Fruit fly (Drosophila melanogaster) whole organism, embryonic: ENCODE measurements around the gene Sfp78E.

ENCODE experiments used
- B-H2 ChIP-seq: fragments of 200-800 bp; sonication (Bioruptor generic); optimal IDR thresholded peaks from 2 replicates; lab custom pipeline; 2018; ENCODE audit warnings: missing biosample characterization, mild to moderate bottlenecking, missing genetic modification characterization
- Bgb ChIP-seq: fragments of 200-800 bp; sonication (Bioruptor generic); IDR thresholded peaks from 2 replicates; pipeline ENCODE4 v1.3.6; 2022; ENCODE audit warnings: missing biosample characterization, missing genetic modification characterization; ENCODE audit not compliant: partially characterized antibody
- CG11456 ChIP-seq: fragments of 200-800 bp; sonication (Bioruptor generic); IDR thresholded peaks from 3 replicates; pipeline ENCODE4 v1.3.6; 2022; ENCODE audit warnings: missing biosample characterization, missing genetic modification characterization
- CG11504 ChIP-seq: fragments of 200-800 bp; sonication (Bioruptor generic); optimal IDR thresholded peaks from 3 replicates; lab custom pipeline; 2019; ENCODE audit warnings: missing biosample characterization, mild to moderate bottlenecking, missing genetic modification characterization, moderate library complexity
- CG12299 ChIP-seq: fragments of 200-800 bp; sonication (Bioruptor generic); optimal IDR thresholded peaks from 2 replicates; lab custom pipeline; 2018; ENCODE audit warnings: missing biosample characterization, mild to moderate bottlenecking, missing genetic modification characterization
- CG14050 ChIP-seq: fragments of 200-800 bp; sonication (Bioruptor generic); IDR thresholded peaks from 3 replicates; pipeline ENCODE4 v1.3.6; 2022; ENCODE audit warnings: missing biosample characterization, missing genetic modification characterization
- CG15479 ChIP-seq: fragments of 200-800 bp; sonication (Bioruptor generic); optimal IDR thresholded peaks from 3 replicates; lab custom pipeline; 2019; ENCODE audit warnings: missing biosample characterization, mild to moderate bottlenecking, missing genetic modification characterization, moderate library complexity
- CG1832 ChIP-seq: fragments of 200-800 bp; sonication (Bioruptor generic); optimal IDR thresholded peaks from 2 replicates; lab custom pipeline; 2017; ENCODE audit warnings: missing biosample characterization, mild to moderate bottlenecking, missing genetic modification characterization, inconsistent platforms
- CG30403 ChIP-seq: fragments of 200-800 bp; sonication (Bioruptor generic); optimal IDR thresholded peaks from 3 replicates; lab custom pipeline; 2016; ENCODE audit warnings: missing biosample characterization, missing genetic modification characterization
- CG31365 ChIP-seq: fragments of 200-800 bp; sonication (Bioruptor generic); optimal IDR thresholded peaks from 2 replicates; lab custom pipeline; 2018; ENCODE audit warnings: missing biosample characterization, mild to moderate bottlenecking, missing genetic modification characterization
- CG43689 ChIP-seq: fragments of 200-800 bp; sonication (Bioruptor generic); IDR thresholded peaks from 2 replicates; pipeline ENCODE4 v1.3.6; 2022; ENCODE audit warnings: missing biosample characterization, missing genetic modification characterization
- CG4730 ChIP-seq: fragments of 200-800 bp; sonication (Bioruptor generic); IDR thresholded peaks from 2 replicates; pipeline ENCODE4 v1.3.6; 2022; ENCODE audit warnings: missing biosample characterization, missing genetic modification characterization
- CG4820 ChIP-seq: fragments of 200-800 bp; sonication (Bioruptor generic); optimal IDR thresholded peaks from 3 replicates; lab custom pipeline; 2016; ENCODE audit warnings: missing biosample characterization, missing genetic modification characterization
- CG6683 ChIP-seq: fragments of 200-800 bp; sonication (Bioruptor generic); optimal IDR thresholded peaks from 2 replicates; lab custom pipeline; 2017; ENCODE audit warnings: missing biosample characterization, mild to moderate bottlenecking, missing genetic modification characterization, missing genetic modification reagents
- CG7556 ChIP-seq: fragments of 200-800 bp; sonication (Bioruptor generic); optimal IDR thresholded peaks from 2 replicates; lab custom pipeline; 2017; ENCODE audit warnings: missing biosample characterization, mild to moderate bottlenecking, missing genetic modification characterization
- CG9437 ChIP-seq: fragments of 200-800 bp; sonication (Bioruptor generic); optimal IDR thresholded peaks from 2 replicates; lab custom pipeline; 2018; ENCODE audit warnings: missing biosample characterization, mild to moderate bottlenecking, missing genetic modification characterization
- CG9609 ChIP-seq: fragments of 200-800 bp; sonication (Bioruptor generic); optimal IDR thresholded peaks from 3 replicates; lab custom pipeline; 2016; ENCODE audit warnings: missing biosample characterization, missing genetic modification characterization
- D ChIP-seq, 2 experiments: fragments of 200-800 bp in 1 of 2; fragments of >200 bp in 1 of 2; sonication (Bioruptor generic) in 1 of 2; optimal IDR thresholded peaks; 2 replicates in 1 of 2; 3 replicates in 1 of 2; lab custom pipeline; 2017; ENCODE audit warnings: mild to moderate bottlenecking in 1 of 2, missing biosample characterization in 1 of 2, missing genetic modification characterization in 1 of 2, missing genetic modification reagents in 1 of 2
- Dad ChIP-seq: fragments of 200-800 bp; sonication (Bioruptor generic); optimal IDR thresholded peaks from 3 replicates; lab custom pipeline; 2016; ENCODE audit warnings: missing biosample characterization, missing genetic modification characterization
- Dp ChIP-seq: fragments of 200-800 bp; sonication (Bioruptor generic); optimal IDR thresholded peaks from 2 replicates; lab custom pipeline; 2018; ENCODE audit warnings: missing biosample characterization, mild to moderate bottlenecking, missing genetic modification characterization, moderate library complexity
- Drgx ChIP-seq: fragments of 200-800 bp; sonication (Bioruptor generic); IDR thresholded peaks from 2 replicates; pipeline ENCODE4 v1.3.6; 2022; ENCODE audit warnings: missing biosample characterization, missing genetic modification characterization
- Gsc ChIP-seq: fragments of 200-800 bp; sonication (Bioruptor generic); IDR thresholded peaks from 2 replicates; pipeline ENCODE4 v1.3.6; 2022; ENCODE audit warnings: missing biosample characterization, missing genetic modification characterization
- HLHmδ ChIP-seq: fragments of 200-800 bp; sonication (Bioruptor generic); optimal IDR thresholded peaks from 2 replicates; lab custom pipeline; 2018; ENCODE audit warnings: missing biosample characterization, mild to moderate bottlenecking, missing genetic modification characterization, moderate library complexity
- Kr ChIP-seq: fragments of 200-800 bp; sonication (Bioruptor generic); optimal IDR thresholded peaks from 2 replicates; lab custom pipeline; 2017; ENCODE audit warnings: missing biosample characterization, mild to moderate bottlenecking, missing genetic modification characterization
- Lpt ChIP-seq: fragments of >200 bp; optimal IDR thresholded peaks from 2 replicates; lab custom pipeline; 2018; ENCODE audit warnings: missing biosample characterization, missing genetic modification characterization
- NK7.1 ChIP-seq: fragments of 200-800 bp; sonication (Bioruptor generic); optimal IDR thresholded peaks from 3 replicates; lab custom pipeline; 2016; ENCODE audit warnings: missing biosample characterization, missing genetic modification characterization
- NfI ChIP-seq: fragments of 200-800 bp; sonication (Bioruptor generic); optimal IDR thresholded peaks from 3 replicates; lab custom pipeline; 2018; ENCODE audit warnings: missing biosample characterization, mild to moderate bottlenecking, missing genetic modification characterization, moderate library complexity
- Opbp ChIP-seq: fragments of 200-800 bp; sonication (Bioruptor generic); IDR thresholded peaks from 3 replicates; pipeline ENCODE4 v1.3.6; 2022; ENCODE audit warnings: missing biosample characterization, missing genetic modification characterization; ENCODE audit not compliant: partially characterized antibody
- Six4 ChIP-seq: fragments of 200-800 bp; sonication (Bioruptor generic); optimal IDR thresholded peaks from 2 replicates; lab custom pipeline; 2016; ENCODE audit warnings: missing biosample characterization, missing genetic modification characterization
- amos ChIP-seq: fragments of 200-800 bp; sonication (Bioruptor generic); IDR thresholded peaks from 2 replicates; pipeline ENCODE4 v1.3.6; 2022; ENCODE audit warnings: missing biosample characterization, missing genetic modification characterization; ENCODE audit not compliant: partially characterized antibody
- ash1 ChIP-seq: fragments of 200-800 bp; sonication (Bioruptor generic); optimal IDR thresholded peaks from 2 replicates; lab custom pipeline; 2018; ENCODE audit warnings: missing biosample characterization, mild to moderate bottlenecking, missing genetic modification characterization
- bigmax ChIP-seq: fragments of 200-800 bp; sonication (Bioruptor generic); optimal IDR thresholded peaks from 2 replicates; lab custom pipeline; 2018; ENCODE audit warnings: missing biosample characterization, mild to moderate bottlenecking, missing genetic modification characterization
- cg ChIP-seq: fragments of 200-800 bp; sonication (Bioruptor generic); optimal IDR thresholded peaks from 3 replicates; lab custom pipeline; 2019; ENCODE audit warnings: missing biosample characterization, mild to moderate bottlenecking, missing genetic modification characterization, moderate library complexity
- dpn ChIP-seq, 2 experiments: fragments of 200-800 bp; sonication (Bioruptor generic); optimal IDR thresholded peaks; 3 replicates each; lab custom pipeline; 2016; ENCODE audit warnings: missing biosample characterization in 2 of 2, missing genetic modification characterization in 2 of 2
- en ChIP-seq: fragments of 200-800 bp; sonication (Bioruptor generic); optimal IDR thresholded peaks from 2 replicates; lab custom pipeline; 2016; ENCODE audit warnings: missing biosample characterization, missing genetic modification characterization
- gcm2 ChIP-seq: fragments of 200-800 bp; sonication (Bioruptor generic); optimal IDR thresholded peaks from 2 replicates; lab custom pipeline; 2016; ENCODE audit warnings: missing biosample characterization, missing genetic modification characterization
- insv ChIP-seq, 2 experiments: fragments of 200-800 bp; sonication (Bioruptor generic); optimal IDR thresholded peaks; 3 replicates each; lab custom pipeline; 2016 to 2018; ENCODE audit warnings: missing biosample characterization in 2 of 2, missing genetic modification characterization in 2 of 2
- klu ChIP-seq: fragments of 200-800 bp; sonication (Bioruptor generic); IDR thresholded peaks from 2 replicates; pipeline ENCODE4 v1.3.6; 2022; ENCODE audit warnings: missing biosample characterization, missing genetic modification characterization
- knrl ChIP-seq: fragments of 200-800 bp; sonication (Bioruptor generic); IDR thresholded peaks from 3 replicates; pipeline ENCODE4 v1.3.6; 2022; ENCODE audit warnings: missing biosample characterization, missing genetic modification characterization; ENCODE audit not compliant: partially characterized antibody
- lab ChIP-seq: fragments of 200-800 bp; sonication (Bioruptor generic); optimal IDR thresholded peaks from 3 replicates; lab custom pipeline; 2017; ENCODE audit warnings: missing biosample characterization, missing genetic modification characterization, mild to moderate bottlenecking, moderate library complexity, missing genetic modification reagents
- lbe ChIP-seq: fragments of 200-800 bp; sonication (Bioruptor generic); optimal IDR thresholded peaks from 2 replicates; lab custom pipeline; 2016; ENCODE audit warnings: missing biosample characterization, mild to moderate bottlenecking, missing genetic modification characterization
- mirr ChIP-seq: fragments of 200-800 bp; sonication (Bioruptor generic); optimal IDR thresholded peaks from 3 replicates; lab custom pipeline; 2018; ENCODE audit warnings: missing biosample characterization, mild to moderate bottlenecking, missing genetic modification characterization
- nerfin-1 ChIP-seq: fragments of 200-800 bp; sonication (Bioruptor generic); optimal IDR thresholded peaks from 3 replicates; lab custom pipeline; 2019; ENCODE audit warnings: missing biosample characterization, mild to moderate bottlenecking, missing genetic modification characterization, moderate library complexity
- odd ChIP-seq: fragments of 200-800 bp; sonication (Bioruptor generic); optimal IDR thresholded peaks from 2 replicates; lab custom pipeline; 2017; ENCODE audit warnings: missing biosample characterization, mild to moderate bottlenecking, missing genetic modification characterization
- pan ChIP-seq, 4 experiments: fragments of >200 bp in 3 of 4; fragments of 200-800 bp in 1 of 4; sonication (Bioruptor generic) in 1 of 4; optimal IDR thresholded peaks in 3 of 4; IDR thresholded peaks in 1 of 4; 2 replicates each; pipeline versions ENCODE4 v1.3.6 to Lab custom; 2017 to 2022; ENCODE audit warnings: missing biosample characterization in 2 of 4, missing genetic modification characterization in 2 of 4, mixed read lengths in 1 of 4
- pfk ChIP-seq: fragments of 200-800 bp; sonication (Bioruptor generic); optimal IDR thresholded peaks from 2 replicates; lab custom pipeline; 2018; ENCODE audit warnings: missing biosample characterization, mild to moderate bottlenecking, missing genetic modification characterization, moderate library complexity
- pzg ChIP-seq: fragments of 200-800 bp; sonication (Bioruptor generic); optimal IDR thresholded peaks from 3 replicates; lab custom pipeline; 2018; ENCODE audit warnings: missing biosample characterization, mild to moderate bottlenecking, missing genetic modification characterization, moderate library complexity
- repo ChIP-seq: fragments of 200-800 bp; sonication (Bioruptor generic); optimal IDR thresholded peaks from 2 replicates; lab custom pipeline; 2016; ENCODE audit warnings: missing biosample characterization, missing genetic modification characterization
- sug ChIP-seq: fragments of 200-800 bp; optimal IDR thresholded peaks from 2 replicates; lab custom pipeline; 2019; ENCODE audit warnings: missing biosample characterization, mild to moderate bottlenecking, missing genetic modification characterization, moderate library complexity

The Sfp78E gene

dm6 chr3L:21640815-21641214, 43.0 kb downstream of the Sfp78E start, which contains the start of gene Atox1 (continued):
- TF ChIP-seq HLHmδ (GFP tag; lab: Kevin White, UChicago), result no peak
- no peak for TF ChIP-seq gcm2 (GFP tag; lab: Kevin White, UChicago)
- TF ChIP-seq nerfin-1 (tag; lab: Kevin White, UChicago), result no peak
- TF ChIP-seq klu, result no peak
- TF ChIP-seq knrl (GFP tag; lab: Robert Waterston, UW), result peak; percentile 48; the same call in 1 of the 3 replicates
- TF ChIP-seq Bgb (GFP tag; lab: Robert Waterston, UW), result peak; percentile 37
- TF ChIP-seq cg (GFP tag; lab: Kevin White, UChicago), result no peak
- peak; percentile 40 for TF ChIP-seq bigmax (GFP tag; lab: Kevin White, UChicago)
- peak; percentile 68; the same call in 2 of the 3 replicates for TF ChIP-seq CG11456 (GFP tag; lab: Robert Waterston, UW)
- no peak for TF ChIP-seq CG43689 (GFP tag; lab: Robert Waterston, UW)
- peak; percentile 60 for TF ChIP-seq NfI
- TF ChIP-seq insv (GFP tag; optimal IDR thresholded peaks at IDR 0.05; lab: Kevin White, UChicago), result peak in 1 of 2 experiments; percentile 52
- no peak for TF ChIP-seq pan (optimal IDR thresholded peaks at IDR 0.05; lab: Kevin White, UChicago)
- no peak for TF ChIP-seq pan (GFP tag; optimal IDR thresholded peaks at IDR 0.05 in 1 of 2, IDR thresholded peaks at IDR 0.05 in 1 of 2)
- TF ChIP-seq Gsc (GFP tag; lab: Robert Waterston, UW), result no peak
- no peak for TF ChIP-seq Drgx (GFP tag; lab: Robert Waterston, UW)
- no peak for TF ChIP-seq CG9437 (GFP tag; lab: Kevin White, UChicago)
- TF ChIP-seq pfk (GFP tag; lab: Kevin White, UChicago), result peak; percentile 49
- TF ChIP-seq CG7556 (GFP tag; lab: Kevin White, UChicago), result no peak
- TF ChIP-seq lbe (GFP tag; lab: Kevin White, UChicago), result no peak
- TF ChIP-seq en (GFP tag; lab: Kevin White, UChicago), result no peak
- no peak for TF ChIP-seq CG4730 (GFP tag; lab: Robert Waterston, UW)
- TF ChIP-seq CG1832, result no peak
- no peak for TF ChIP-seq Dad (GFP tag; lab: Kevin White, UChicago)
- TF ChIP-seq pzg (GFP tag; lab: Kevin White, UChicago), result peak; percentile 96
- TF ChIP-seq CG31365, result peak; percentile 29
- TF ChIP-seq Lpt, result no peak
- no peak for TF ChIP-seq odd
- peak; percentile 47 for TF ChIP-seq lab
- TF ChIP-seq Dp (GFP tag; lab: Kevin White, UChicago), result peak; percentile 99
- no peak for TF ChIP-seq Six4
- TF ChIP-seq CG9609 (GFP tag; lab: Kevin White, UChicago), result peak; percentile 7
- no peak for TF ChIP-seq CG4820 (GFP tag; lab: Kevin White, UChicago)
- TF ChIP-seq mirr (GFP tag; lab: Kevin White, UChicago), result peak; percentile 54
- peak; percentile 15 to 35 for TF ChIP-seq dpn (GFP tag; optimal IDR thresholded peaks at IDR 0.05; lab: Kevin White, UChicago)
- no peak for TF ChIP-seq CG11504 (tag; lab: Kevin White, UChicago)
- TF ChIP-seq Opbp, result peak; percentile 55; the same call in 1 of the 3 replicates
- TF ChIP-seq CG6683 (GFP tag; lab: Kevin White, UChicago), result peak; percentile 22
- no peak for TF ChIP-seq D (optimal IDR thresholded peaks at IDR 0.05; lab: Kevin White, UChicago)
- TF ChIP-seq D (GFP tag; optimal IDR thresholded peaks at IDR 0.05; lab: Kevin White, UChicago), result no peak
- no peak for TF ChIP-seq Kr
- peak; percentile 76 for TF ChIP-seq B-H2 (GFP tag; lab: Kevin White, UChicago)
- TF ChIP-seq CG14050, result no peak
- TF ChIP-seq CG12299, result no peak
- peak; percentile 5 for TF ChIP-seq CG30403
- no peak for TF ChIP-seq ash1 (GFP tag; lab: Kevin White, UChicago)
- TF ChIP-seq NK7.1 (GFP tag; lab: Kevin White, UChicago), result no peak
- TF ChIP-seq CG15479 (GFP tag; lab: Kevin White, UChicago), result no peak
- peak; percentile 59 for TF ChIP-seq sug (tag; lab: Kevin White, UChicago)
- TF ChIP-seq amos (GFP tag; lab: Robert Waterston, UW), result peak; percentile 55
- peak; percentile 5 for TF ChIP-seq repo (GFP tag; lab: Kevin White, UChicago)
